Fruit fly (Drosophila melanogaster) whole organism, embryonic: ENCODE measurements around the gene CG5225.

Experiments
- Aef1 ChIP-seq: fragments of 200-800 bp; sonication (Bioruptor generic); IDR thresholded peaks from 3 replicates; pipeline ENCODE4 v1.3.6; 2022; ENCODE audit warnings: missing biosample characterization, missing genetic modification characterization
- Atf3 ChIP-seq: fragments of 200-800 bp; sonication (Bioruptor generic); optimal IDR thresholded peaks from 3 replicates; lab custom pipeline; 2016; ENCODE audit warnings: missing biosample characterization, missing genetic modification characterization
- CG10209 ChIP-seq: fragments of 200-800 bp; sonication (Bioruptor generic); optimal IDR thresholded peaks from 3 replicates; lab custom pipeline; 2017; ENCODE audit warnings: missing biosample characterization, mild to moderate bottlenecking, missing genetic modification characterization, missing genetic modification reagents
- CG10979 ChIP-seq: fragments of 200-800 bp; sonication (Bioruptor generic); optimal IDR thresholded peaks from 2 replicates; lab custom pipeline; 2018; ENCODE audit warnings: missing biosample characterization, mild to moderate bottlenecking, missing genetic modification characterization, moderate library complexity
- CG11093 ChIP-seq: fragments of 200-800 bp; sonication (Bioruptor generic); IDR thresholded peaks from 3 replicates; pipeline ENCODE4 v1.3.6; 2022; ENCODE audit warnings: missing biosample characterization, missing genetic modification characterization
- CG13894 ChIP-seq: fragments of 200-800 bp; sonication (Bioruptor generic); optimal IDR thresholded peaks from 3 replicates; lab custom pipeline; 2018; ENCODE audit warnings: missing biosample characterization, mild to moderate bottlenecking, missing genetic modification characterization, moderate library complexity
- CG15011 ChIP-seq: fragments of 200-800 bp; sonication (Bioruptor generic); optimal IDR thresholded peaks from 3 replicates; lab custom pipeline; 2018; ENCODE audit warnings: missing biosample characterization, mild to moderate bottlenecking, missing genetic modification characterization
- CG15479 ChIP-seq: fragments of 200-800 bp; sonication (Bioruptor generic); optimal IDR thresholded peaks from 3 replicates; lab custom pipeline; 2019; ENCODE audit warnings: missing biosample characterization, mild to moderate bottlenecking, missing genetic modification characterization, moderate library complexity
- CG1603 ChIP-seq: fragments of 200-800 bp; sonication (Bioruptor generic); optimal IDR thresholded peaks from 2 replicates; lab custom pipeline; 2019; ENCODE audit warnings: missing biosample characterization, mild to moderate bottlenecking, missing genetic modification characterization, moderate library complexity
- CG17568 ChIP-seq: fragments of 200-800 bp; sonication (Bioruptor generic); optimal IDR thresholded peaks from 2 replicates; lab custom pipeline; 2018; ENCODE audit warnings: missing biosample characterization, mild to moderate bottlenecking, missing genetic modification characterization, moderate library complexity
- CG18619 ChIP-seq: fragments of 200-800 bp; sonication (Bioruptor generic); optimal IDR thresholded peaks from 3 replicates; lab custom pipeline; 2017; ENCODE audit warnings: missing biosample characterization, mild to moderate bottlenecking, missing genetic modification characterization
- CG18764 ChIP-seq: fragments of 200-800 bp; sonication (Bioruptor generic); optimal IDR thresholded peaks from 3 replicates; lab custom pipeline; 2016; ENCODE audit warnings: missing biosample characterization, missing genetic modification characterization
- CG3065 ChIP-seq: fragments of 200-800 bp; sonication (Bioruptor generic); optimal IDR thresholded peaks from 2 replicates; lab custom pipeline; 2016; ENCODE audit warnings: missing biosample characterization, missing genetic modification characterization
- CG42726 ChIP-seq: fragments of 200-800 bp; sonication (Bioruptor generic); IDR thresholded peaks from 2 replicates; pipeline ENCODE4 v1.3.6; 2022; ENCODE audit warnings: missing biosample characterization, missing genetic modification characterization; ENCODE audit not compliant: partially characterized antibody
- CG6654 ChIP-seq: fragments of 200-800 bp; sonication (Bioruptor generic); optimal IDR thresholded peaks from 2 replicates; lab custom pipeline; 2017; ENCODE audit warnings: missing biosample characterization, mild to moderate bottlenecking, missing genetic modification characterization
- CG7839 ChIP-seq: fragments of 200-800 bp; sonication (Bioruptor generic); optimal IDR thresholded peaks from 3 replicates; lab custom pipeline; 2018; ENCODE audit warnings: missing biosample characterization, mild to moderate bottlenecking, missing genetic modification characterization, moderate library complexity
- CG7963 ChIP-seq: fragments of 200-800 bp; sonication (Bioruptor generic); IDR thresholded peaks from 3 replicates; pipeline ENCODE4 v1.3.6; 2022; ENCODE audit warnings: missing biosample characterization, missing genetic modification characterization; ENCODE audit not compliant: partially characterized antibody
- CG9817 ChIP-seq: fragments of 200-800 bp; sonication (Bioruptor generic); optimal IDR thresholded peaks from 2 replicates; lab custom pipeline; 2018; ENCODE audit warnings: missing biosample characterization, mild to moderate bottlenecking, missing genetic modification characterization, moderate library complexity
- Elba2 ChIP-seq: fragments of 200-800 bp; sonication (Bioruptor generic); optimal IDR thresholded peaks from 3 replicates; lab custom pipeline; 2016; ENCODE audit warnings: missing biosample characterization, missing genetic modification characterization
- Ets65A ChIP-seq: fragments of 200-800 bp; sonication (Bioruptor generic); peaks from one replicate; lab custom pipeline; 2016; ENCODE audit warnings: missing biosample characterization, missing genetic modification characterization
- HmgZ ChIP-seq: fragments of 200-800 bp; sonication (Bioruptor generic); optimal IDR thresholded peaks from 2 replicates; lab custom pipeline; 2018; ENCODE audit warnings: missing biosample characterization, mild to moderate bottlenecking, missing genetic modification characterization
- Mad ChIP-seq: fragments of 200-800 bp; sonication (Bioruptor generic); optimal IDR thresholded peaks from 2 replicates; lab custom pipeline; 2016; ENCODE audit warnings: missing biosample characterization, missing genetic modification characterization
- Nf-YB ChIP-seq: fragments of 200-800 bp; sonication (Bioruptor generic); optimal IDR thresholded peaks from 3 replicates; lab custom pipeline; 2019; ENCODE audit warnings: missing biosample characterization, mild to moderate bottlenecking, missing genetic modification characterization, moderate library complexity
- Side ChIP-seq: fragments of 200-800 bp; sonication (Bioruptor generic); optimal IDR thresholded peaks from 2 replicates; lab custom pipeline; 2016; ENCODE audit warnings: missing biosample characterization, missing genetic modification characterization
- Xbp1 ChIP-seq: fragments of 200-800 bp; sonication (Bioruptor generic); optimal IDR thresholded peaks from 3 replicates; lab custom pipeline; 2016; ENCODE audit warnings: missing biosample characterization, mild to moderate bottlenecking, missing genetic modification characterization
- aop ChIP-seq: fragments of 200-800 bp; sonication (Bioruptor generic); IDR thresholded peaks from 2 replicates; pipeline ENCODE4 v1.3.6; 2022; ENCODE audit warnings: missing biosample characterization, missing genetic modification characterization
- ato ChIP-seq: fragments of 200-800 bp; sonication (Bioruptor generic); IDR thresholded peaks from 2 replicates; pipeline ENCODE4 v1.3.6; 2022; ENCODE audit warnings: missing biosample characterization, missing genetic modification characterization; ENCODE audit not compliant: partially characterized antibody
- btn ChIP-seq: fragments of 200-800 bp; sonication (Bioruptor generic); optimal IDR thresholded peaks from 2 replicates; lab custom pipeline; 2016; ENCODE audit warnings: missing biosample characterization, missing genetic modification characterization
- cato ChIP-seq: fragments of 200-800 bp; sonication (Bioruptor generic); optimal IDR thresholded peaks from 2 replicates; lab custom pipeline; 2016; ENCODE audit warnings: missing biosample characterization, missing genetic modification characterization, borderline replicate concordance
- danr ChIP-seq: fragments of 200-800 bp; sonication (Bioruptor generic); IDR thresholded peaks from 2 replicates; pipeline ENCODE4 v1.3.6; 2022; ENCODE audit warnings: missing biosample characterization, missing genetic modification characterization
- ems ChIP-seq: fragments of 200-800 bp; sonication (Bioruptor generic); optimal IDR thresholded peaks from 3 replicates; lab custom pipeline; 2016; ENCODE audit warnings: missing biosample characterization, missing genetic modification characterization
- exex ChIP-seq: fragments of 200-800 bp; sonication (Bioruptor generic); optimal IDR thresholded peaks from 4 replicates; lab custom pipeline; 2018; ENCODE audit warnings: missing biosample characterization, mild to moderate bottlenecking, missing genetic modification characterization, moderate library complexity
- fd64A ChIP-seq: fragments of 200-800 bp; sonication (Bioruptor generic); optimal IDR thresholded peaks from 3 replicates; lab custom pipeline; 2018; ENCODE audit warnings: missing biosample characterization, mild to moderate bottlenecking, missing genetic modification characterization
- hb ChIP-seq: fragments of 200-800 bp; sonication (Bioruptor generic); IDR thresholded peaks from 3 replicates; pipeline ENCODE4 v1.3.6; 2022; ENCODE audit warnings: missing biosample characterization, missing genetic modification characterization; ENCODE audit not compliant: partially characterized antibody
- ind ChIP-seq: fragments of 200-800 bp; sonication (Bioruptor generic); optimal IDR thresholded peaks from 3 replicates; lab custom pipeline; 2016; ENCODE audit warnings: missing biosample characterization, missing genetic modification characterization
- inv ChIP-seq: fragments of 200-800 bp; sonication (Bioruptor generic); IDR thresholded peaks from 2 replicates; pipeline ENCODE4 v1.3.6; 2022; ENCODE audit warnings: missing biosample characterization, missing genetic modification characterization; ENCODE audit not compliant: partially characterized antibody
- jing ChIP-seq: fragments of 200-800 bp; sonication (Bioruptor generic); optimal IDR thresholded peaks from 2 replicates; lab custom pipeline; 2018; ENCODE audit warnings: missing biosample characterization, mild to moderate bottlenecking, missing genetic modification characterization
- mld ChIP-seq: fragments of 200-800 bp; sonication (Bioruptor generic); IDR thresholded peaks from 3 replicates; pipeline ENCODE4 v1.3.6; 2022; ENCODE audit warnings: missing biosample characterization, missing genetic modification characterization; ENCODE audit not compliant: partially characterized antibody
- nmo ChIP-seq: fragments of 200-800 bp; sonication (Bioruptor generic); optimal IDR thresholded peaks from 2 replicates; lab custom pipeline; 2018; ENCODE audit warnings: missing biosample characterization, mild to moderate bottlenecking, missing genetic modification characterization, moderate library complexity
- onecut ChIP-seq: fragments of 200-800 bp; sonication (Bioruptor generic); IDR thresholded peaks from 2 replicates; pipeline ENCODE4 v1.3.6; 2022; ENCODE audit warnings: missing biosample characterization, missing genetic modification characterization
- sc ChIP-seq, 3 experiments: fragments of >200 bp in 2 of 3; fragments of 200-800 bp in 1 of 3; sonication (Bioruptor generic) in 1 of 3; optimal IDR thresholded peaks; 2 replicates in 2 of 3; 3 replicates in 1 of 3; lab custom pipeline; 2017; ENCODE audit warnings: mild to moderate bottlenecking in 1 of 3, missing biosample characterization in 1 of 3, missing genetic modification characterization in 1 of 3, missing genetic modification reagents in 1 of 3
- sima ChIP-seq: fragments of 200-800 bp; sonication (Bioruptor generic); optimal IDR thresholded peaks from 2 replicates; lab custom pipeline; 2016; ENCODE audit warnings: missing biosample characterization, missing genetic modification characterization
- slp2 ChIP-seq: fragments of 200-800 bp; sonication (Bioruptor generic); optimal IDR thresholded peaks from 2 replicates; lab custom pipeline; 2016; ENCODE audit warnings: missing biosample characterization, missing genetic modification characterization
- sug ChIP-seq: fragments of 200-800 bp; optimal IDR thresholded peaks from 2 replicates; lab custom pipeline; 2019; ENCODE audit warnings: missing biosample characterization, mild to moderate bottlenecking, missing genetic modification characterization, moderate library complexity
- tgo ChIP-seq: fragments of 200-800 bp; sonication (Bioruptor generic); IDR thresholded peaks from 3 replicates; pipeline ENCODE4 v1.3.6; 2022; ENCODE audit warnings: missing biosample characterization, missing genetic modification characterization
- trem ChIP-seq: fragments of 200-800 bp; optimal IDR thresholded peaks from 3 replicates; lab custom pipeline; 2019; ENCODE audit warnings: missing biosample characterization, mild to moderate bottlenecking, missing genetic modification characterization, moderate library complexity
- twi ChIP-seq: fragments of 200-800 bp; optimal IDR thresholded peaks from 2 replicates; lab custom pipeline; 2019; ENCODE audit warnings: missing biosample characterization, mild to moderate bottlenecking, missing genetic modification characterization, moderate library complexity
- zen2 ChIP-seq: fragments of 200-800 bp; sonication (Bioruptor generic); IDR thresholded peaks from 3 replicates; pipeline ENCODE4 v1.3.6; 2022; ENCODE audit warnings: missing biosample characterization, missing genetic modification characterization; ENCODE audit not compliant: partially characterized antibody

The CG5225 gene

DNA sequence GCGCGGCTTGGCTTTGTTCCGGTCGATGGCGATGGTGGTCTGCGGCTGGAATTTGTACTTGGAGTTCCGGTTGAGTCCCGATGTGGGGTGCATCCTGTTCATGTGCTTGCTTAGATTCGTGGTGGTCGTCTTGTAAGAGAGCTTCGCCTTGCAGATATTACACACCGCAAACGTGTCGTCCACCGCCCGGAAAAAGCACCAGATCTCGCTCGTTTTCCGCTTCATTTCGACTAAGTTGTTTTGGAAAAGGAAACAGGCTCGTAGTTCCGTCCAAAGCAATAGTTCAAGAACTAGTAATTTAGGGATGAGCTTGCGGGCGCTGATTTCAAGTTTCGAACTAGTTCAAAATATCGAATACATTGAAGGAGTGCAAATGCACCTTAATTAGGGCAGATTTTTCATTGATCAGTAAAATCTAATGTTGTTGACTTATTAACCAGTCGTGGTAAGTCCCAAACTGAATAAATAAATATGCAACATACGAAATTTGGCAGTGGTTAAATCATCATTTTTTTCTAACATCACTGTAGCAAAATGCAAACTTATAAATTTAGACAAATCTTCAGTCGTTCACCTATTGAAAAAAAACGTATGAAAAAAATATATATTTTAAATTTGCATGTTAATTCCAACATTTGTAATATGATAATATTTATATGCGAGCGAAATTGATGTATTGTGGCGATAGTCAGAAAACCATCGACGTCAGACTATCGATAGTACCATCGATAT, 14.5 kb downstream of the CG5225 start, which contains the start of the genes bdwf and Patr-1 (continued):
- TF ChIP-seq Nf-YB (GFP tag; lab: Kevin White, UChicago) (no peak), inv (GFP tag; lab: Robert Waterston, UW) (peak; percentile 92), CG3065 (GFP tag; lab: Kevin White, UChicago) (no peak), hb (peak; percentile 94), twi (no peak), Atf3 (no peak), ems (GFP tag; lab: Kevin White, UChicago) (no peak), CG7839 (tag; lab: Kevin White, UChicago) (no peak), Ets65A (peak; percentile 85), CG1603 (peak; percentile 3), btn (no peak), CG17568 (GFP tag; lab: Kevin White, UChicago) (no peak), CG18764 (GFP tag; lab: Kevin White, UChicago) (peak; percentile 30), exex (tag; lab: Kevin White, UChicago) (peak; percentile 50), Mad (GFP tag; lab: Kevin White, UChicago) (no peak), aop (GFP tag; lab: Robert Waterston, UW) (no peak), zen2 (peak; percentile 81; the same call in 2 of the 3 replicates), ind (GFP tag; lab: Kevin White, UChicago) (peak; percentile 37), CG18619 (GFP tag; lab: Kevin White, UChicago) (peak; percentile 39), CG13894 (no peak), CG10979 (tag; lab: Kevin White, UChicago) (no peak), ato (GFP tag; lab: Robert Waterston, UW) (peak; percentile 80; the same call in 1 of the 2 replicates), mld (peak; percentile 92), sug (peak; percentile 36), fd64A (GFP tag; lab: Kevin White, UChicago) (no peak), cato (GFP tag; lab: Kevin White, UChicago) (no peak), Xbp1 (peak; percentile 11), nmo (peak; percentile 69), CG6654 (GFP tag; lab: Kevin White, UChicago) (no peak), CG42726 (GFP tag; lab: Robert Waterston, UW) (peak; percentile 93), CG15011 (GFP tag; lab: Kevin White, UChicago) (no peak), CG9817 (peak; percentile 4), CG11093 (GFP tag; lab: Robert Waterston, UW) (no peak), CG10209 (GFP tag; lab: Kevin White, UChicago) (no peak), slp2 (GFP tag; lab: Kevin White, UChicago) (peak; percentile 10), danr (GFP tag; lab: Robert Waterston, UW) (no peak), CG15479 (GFP tag; lab: Kevin White, UChicago) (no peak), sc (optimal IDR thresholded peaks at IDR 0.05; lab: Kevin White, UChicago) (no peak), sc (GFP tag; optimal IDR thresholded peaks at IDR 0.05; lab: Kevin White, UChicago) (no peak), HmgZ (tag; lab: Kevin White, UChicago) (no peak), onecut (GFP tag; lab: Robert Waterston, UW) (no peak), Aef1 (GFP tag; lab: Robert Waterston, UW) (no peak), CG7963 (GFP tag; lab: Robert Waterston, UW) (peak; percentile 87), Side (GFP tag; lab: Kevin White, UChicago) (no peak), Elba2 (GFP tag; lab: Kevin White, UChicago) (no peak), trem (tag; lab: Kevin White, UChicago) (peak; percentile 65), sima (GFP tag; lab: Kevin White, UChicago) (no peak), tgo (GFP tag; lab: Robert Waterston, UW) (no peak), jing (GFP tag; lab: Kevin White, UChicago) (no peak)
